Fruit fly (Drosophila melanogaster) whole organism, prepupa: ENCODE data around the gene Reg-2.

Source experiments
- CG11902 ChIP-seq: fragments of 200-800 bp; sonication (Bioruptor generic); optimal IDR thresholded peaks from 3 replicates; lab custom pipeline; 2016; ENCODE audit warnings: missing biosample characterization, missing genetic modification characterization
- CG15336 ChIP-seq: fragments of 200-800 bp; sonication (Bioruptor generic); IDR thresholded peaks from 2 replicates; pipeline ENCODE4 v1.3.6; 2022; ENCODE audit warnings: missing biosample characterization, missing genetic modification characterization
- pdm3 ChIP-seq: fragments of 200-800 bp; sonication (Bioruptor generic); optimal IDR thresholded peaks from 3 replicates; lab custom pipeline; 2016; ENCODE audit warnings: missing biosample characterization, missing genetic modification characterization

DNA sequence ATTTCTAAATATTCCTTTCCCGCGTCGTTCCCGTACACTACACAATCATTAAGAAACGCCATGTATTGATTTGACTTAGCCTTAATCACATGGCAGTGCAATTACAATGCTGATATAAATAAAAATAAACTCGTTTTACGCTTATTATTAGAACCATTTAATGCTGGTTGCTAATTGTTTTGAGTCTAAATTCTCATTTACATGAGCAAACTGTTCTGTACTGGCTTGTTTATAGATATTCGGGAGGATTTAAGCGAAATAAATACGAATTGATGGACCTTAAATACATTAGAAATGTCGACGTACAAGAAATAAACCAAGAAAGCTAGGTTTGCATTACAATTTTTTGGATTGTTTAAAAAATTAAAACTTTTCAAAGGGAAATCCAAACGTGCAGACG is 21.0 kb upstream of the Reg-2 start:
- TF ChIP-seq pdm3 (GFP tag; lab: Kevin White, UChicago) = no peak
- no peak for TF ChIP-seq CG11902
- no peak for TF ChIP-seq CG15336 (GFP tag; lab: Robert Waterston, UW)
